Worm (Caenorhabditis elegans) whole organism, L2 larva: ENCODE results near the gene tbx-9.

Experiments
- C34F6.9 ChIP-seq: fragments of 150-350 bp; optimal IDR thresholded peaks from 2 replicates; lab custom pipeline; 2014; ENCODE audit warnings: missing biosample characterization, missing genetic modification characterization
- F13H6.1 ChIP-seq: sonication (generic microtip); optimal IDR thresholded peaks from 2 replicates; lab custom pipeline; 2016; ENCODE audit warnings: missing genetic modification characterization, missing compliant biosample characterization
- R02D3.7 ChIP-seq: fragments of 150-350 bp; optimal IDR thresholded peaks from 2 replicates; lab custom pipeline; 2014; ENCODE audit warnings: missing biosample characterization, missing genetic modification characterization
- aly-2 ChIP-seq: fragments of 150-350 bp; optimal IDR thresholded peaks from 2 replicates; lab custom pipeline; 2014; ENCODE audit warnings: missing biosample characterization, missing genetic modification characterization
- blmp-1 ChIP-seq: sonication (generic microtip); optimal IDR thresholded peaks from 2 replicates; lab custom pipeline; 2017; ENCODE audit warnings: missing genetic modification characterization, mild to moderate bottlenecking, missing compliant biosample characterization, antibody characterized with exemption, moderate library complexity; ENCODE audit not compliant: insufficient read depth
- crh-2 ChIP-seq: sonication (generic microtip); optimal IDR thresholded peaks from 2 replicates; lab custom pipeline; 2017; ENCODE audit warnings: missing biosample characterization, missing genetic modification characterization
- elt-3 ChIP-seq: sonication (generic microtip); optimal IDR thresholded peaks from 2 replicates; lab custom pipeline; 2017; ENCODE audit warnings: missing biosample characterization, missing genetic modification characterization
- mbf-1 ChIP-seq: sonication (generic microtip); optimal IDR thresholded peaks from 2 replicates; lab custom pipeline; 2017; ENCODE audit warnings: missing biosample characterization, missing genetic modification characterization
- mdl-1 ChIP-seq, 2 experiments: fragments of 150-350 bp in 1 of 2; sonication (generic microtip) in 1 of 2; optimal IDR thresholded peaks; 2 replicates each; lab custom pipeline; 2017; ENCODE audit warnings: missing biosample characterization in 2 of 2, missing genetic modification characterization in 2 of 2
- nhr-237 ChIP-seq: fragments of 150-350 bp; optimal IDR thresholded peaks from 2 replicates; lab custom pipeline; 2014; ENCODE audit warnings: missing biosample characterization, missing genetic modification characterization
- nhr-25 ChIP-seq: fragments of 150-350 bp; sonication (generic microtip); optimal IDR thresholded peaks from 3 replicates; lab custom pipeline; 2014; ENCODE audit warnings: missing biosample characterization, missing genetic modification characterization
- nhr-6 ChIP-seq: fragments of 150-350 bp; optimal IDR thresholded peaks from 2 replicates; lab custom pipeline; 2014; ENCODE audit warnings: missing biosample characterization, missing genetic modification characterization
- zag-1 ChIP-seq: fragments of 150-350 bp; optimal IDR thresholded peaks from 2 replicates; lab custom pipeline; 2014; ENCODE audit warnings: missing biosample characterization, missing genetic modification characterization

- TF ChIP-seq nhr-237 (tag; lab: Kevin White, UChicago) (no peak), mbf-1 (tag; lab: Kevin White, UChicago) (no peak), elt-3 (tag; lab: Kevin White, UChicago) (no peak), zag-1 (tag; lab: Kevin White, UChicago) (no peak), R02D3.7 (no peak), aly-2 (tag; lab: Kevin White, UChicago) (no peak), nhr-25 (no peak), blmp-1 (tag; lab: Kevin White, UChicago) (no peak), mdl-1 (tag; optimal IDR thresholded peaks at IDR 0.05; lab: Kevin White, UChicago) (no peak), nhr-6 (no peak), F13H6.1 (tag; lab: Kevin White, UChicago) (no peak), crh-2 (tag; lab: Kevin White, UChicago) (no peak), C34F6.9 (tag; lab: Kevin White, UChicago) (no peak)
Measured at ce11 chrIII:10389608-10390007, 48.0 kb upstream of the tbx-9 start.
